Fruit fly (Drosophila melanogaster): ENCODE data around the gene Ir21a.

The Ir21a gene

DNA sequence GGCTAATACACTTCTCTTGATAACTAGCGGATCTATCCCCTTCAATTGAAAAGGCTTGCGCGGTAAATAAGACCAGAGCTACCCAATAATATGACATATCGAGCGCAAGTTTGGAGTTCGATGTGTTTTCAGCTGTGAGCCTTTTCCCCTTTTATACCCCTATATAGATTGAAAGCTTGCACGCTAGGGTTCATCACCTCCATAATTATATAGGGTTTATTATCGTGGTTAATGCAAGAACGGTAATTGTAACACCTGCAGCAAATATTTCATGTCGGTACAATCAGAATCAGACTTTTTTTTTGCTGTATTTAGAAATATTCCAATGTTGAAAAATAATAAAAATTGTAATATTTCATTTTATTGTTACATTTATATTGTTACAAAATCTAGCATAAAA is at the start of gene Ir21a:
Gene Ir21a (minus strand): TSS at position 101 of the 400 bp plus-strand sequence.
- TF ChIP-seq CG8478 (optimal IDR thresholded peaks at IDR 0.05): no peak
- no peak for TF ChIP-seq CTCF (optimal IDR thresholded peaks at IDR 0.05)

DNA sequence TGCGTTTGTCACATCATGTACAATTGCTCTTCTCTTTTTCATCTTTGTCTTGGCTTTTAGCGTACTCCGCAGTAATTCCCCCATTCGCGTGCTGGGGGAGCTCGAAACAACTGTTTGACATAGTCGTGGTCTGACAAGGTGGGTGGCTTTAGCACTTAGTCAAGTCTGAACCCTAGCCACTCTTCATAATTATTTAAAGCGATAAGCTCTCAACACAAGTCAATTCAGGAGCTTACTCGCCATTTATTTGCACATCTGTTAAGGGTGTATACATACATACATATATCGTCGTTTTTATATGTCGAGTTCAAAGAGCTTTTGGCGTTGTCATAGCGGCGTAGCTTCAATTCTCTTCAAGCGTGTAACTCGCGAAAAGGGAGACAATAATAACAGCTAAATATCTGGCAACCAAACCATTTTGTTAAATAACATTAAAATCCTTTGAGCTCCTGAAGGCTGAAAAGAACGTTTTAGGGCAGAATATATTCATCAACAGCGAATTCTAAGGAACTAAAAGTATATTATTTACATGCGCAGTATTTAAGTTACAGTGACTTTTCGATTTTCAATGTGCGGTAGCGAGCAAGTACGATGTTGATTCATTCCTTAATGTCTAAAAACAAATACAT is 48.9 kb upstream of the Ir21a start:
- TF ChIP-seq CG8478 (optimal IDR thresholded peaks at IDR 0.05) (no peak), CTCF (optimal IDR thresholded peaks at IDR 0.05) (no peak)

DNA sequence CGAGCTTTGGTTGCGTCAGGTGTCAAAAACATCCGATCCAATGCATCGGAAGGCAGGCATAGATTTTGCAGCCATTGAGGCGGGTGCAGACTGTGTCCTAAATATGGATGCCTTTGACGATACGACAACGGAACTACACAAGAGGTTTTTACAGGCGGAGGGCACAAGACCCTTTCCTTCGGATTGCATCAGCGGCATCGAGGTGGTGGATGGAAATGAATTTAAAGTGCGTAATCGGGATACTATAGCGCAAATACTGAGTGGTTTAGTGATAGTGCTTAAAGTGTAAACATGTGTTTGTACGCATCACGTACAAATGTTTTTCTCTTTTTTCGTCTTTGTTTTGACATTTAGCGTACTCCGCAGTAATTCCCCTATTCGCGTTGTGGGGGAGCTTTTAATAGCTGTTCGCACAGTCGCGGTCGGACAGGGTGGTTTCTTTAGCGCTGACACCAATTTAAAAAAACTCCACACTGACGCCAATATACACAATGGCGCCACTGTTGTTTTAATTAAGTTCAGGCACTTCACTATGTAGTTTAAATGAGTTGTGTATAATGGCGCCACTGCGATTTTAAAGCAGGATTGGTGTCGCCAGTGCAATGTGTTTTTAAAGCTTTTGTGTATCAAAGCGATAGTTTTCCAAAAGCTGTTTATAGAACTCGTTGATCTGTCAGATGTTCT is 47.9 kb upstream of the Ir21a start:
- TF ChIP-seq CG8478 (optimal IDR thresholded peaks at IDR 0.05): no peak
- TF ChIP-seq CTCF (optimal IDR thresholded peaks at IDR 0.05): peak; percentile 59 to 62

DNA sequence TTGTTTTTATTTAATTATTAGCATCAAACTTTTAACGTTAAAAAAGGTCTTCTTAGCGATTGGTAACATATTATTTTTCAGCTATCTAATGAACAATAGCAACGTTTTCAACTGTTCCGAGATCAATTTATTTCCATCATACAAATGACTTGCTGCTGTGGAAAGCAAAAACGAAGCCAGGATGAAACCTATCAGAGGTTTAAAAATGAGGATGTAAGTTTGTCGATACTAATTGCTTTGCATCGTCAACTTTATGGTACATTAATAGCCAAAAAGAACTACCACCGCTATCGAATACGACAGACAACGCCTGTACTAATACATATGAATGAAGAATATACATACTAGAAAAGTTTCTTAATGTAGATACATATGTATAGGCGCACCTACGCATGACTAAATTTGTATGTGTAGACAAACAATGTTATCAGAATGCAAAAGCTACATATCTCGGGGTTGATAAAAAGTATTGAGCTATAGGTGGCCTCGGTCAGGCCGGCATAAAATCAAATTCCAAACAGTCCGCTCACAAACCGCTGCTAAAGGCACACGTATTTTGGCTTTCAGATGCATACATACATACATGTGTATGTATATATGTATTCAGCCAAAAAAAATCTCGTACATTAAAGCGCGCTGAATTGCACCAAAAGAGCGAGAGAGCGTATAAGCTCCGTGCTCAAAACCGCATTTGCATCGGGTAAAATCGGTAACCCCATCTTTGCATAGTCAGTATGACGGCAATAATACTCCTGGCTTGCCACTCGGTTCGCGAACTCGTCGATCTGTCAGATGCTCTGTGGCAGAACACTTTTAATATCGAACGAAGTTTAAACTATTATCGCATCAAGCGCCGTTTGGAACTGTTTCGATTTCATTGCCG is 47.2 kb upstream of the Ir21a start:
- no peak for TF ChIP-seq CG8478 (optimal IDR thresholded peaks at IDR 0.05)
- TF ChIP-seq CTCF (optimal IDR thresholded peaks at IDR 0.05): no peak

DNA sequence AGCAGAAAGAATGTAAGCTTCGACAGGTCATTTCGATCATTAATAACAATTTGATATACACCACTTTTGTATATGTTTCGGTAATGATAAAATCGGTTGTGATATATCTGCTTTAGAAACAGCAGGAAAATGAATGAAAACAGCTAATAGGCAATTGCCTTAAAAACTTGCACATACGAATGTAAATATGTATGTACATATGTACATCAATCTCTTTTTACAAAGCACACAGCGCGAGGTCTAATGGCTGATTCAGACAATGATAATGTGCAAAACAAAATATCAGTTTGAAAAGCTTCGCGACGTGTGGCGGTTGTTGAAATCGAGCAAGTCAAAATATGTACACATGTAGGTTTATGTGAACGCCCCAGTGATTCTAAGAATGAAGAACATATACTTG is 46.5 kb upstream of the Ir21a start, which contains the start of gene galectin:
Gene galectin (plus strand): TSS at position 301 of the 400 bp plus-strand sequence.
- TF ChIP-seq CTCF (optimal IDR thresholded peaks at IDR 0.05) (no peak), CG8478 (optimal IDR thresholded peaks at IDR 0.05) (no peak)

DNA sequence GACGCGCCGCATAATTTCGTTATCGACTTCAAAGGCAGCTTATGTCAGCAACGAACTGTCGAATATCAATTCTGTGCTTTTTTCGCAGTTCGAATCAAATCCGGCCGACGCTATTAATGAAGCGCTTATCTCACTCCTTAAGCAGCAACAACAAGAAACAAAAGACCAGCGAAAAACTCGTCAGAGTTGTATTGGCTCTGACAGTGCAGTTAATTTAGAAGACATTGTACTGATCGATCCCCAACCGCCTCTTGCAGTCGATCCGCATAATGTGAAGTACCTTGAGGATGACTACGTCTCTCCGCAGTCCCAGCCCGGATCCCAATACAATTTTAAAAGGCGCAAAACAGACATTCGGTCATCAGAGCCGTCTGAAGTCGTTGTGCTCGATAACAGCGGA is 44.6 kb upstream of the Ir21a start:
- TF ChIP-seq CTCF (optimal IDR thresholded peaks at IDR 0.05): no peak
- no peak for TF ChIP-seq CG8478 (optimal IDR thresholded peaks at IDR 0.05)

DNA sequence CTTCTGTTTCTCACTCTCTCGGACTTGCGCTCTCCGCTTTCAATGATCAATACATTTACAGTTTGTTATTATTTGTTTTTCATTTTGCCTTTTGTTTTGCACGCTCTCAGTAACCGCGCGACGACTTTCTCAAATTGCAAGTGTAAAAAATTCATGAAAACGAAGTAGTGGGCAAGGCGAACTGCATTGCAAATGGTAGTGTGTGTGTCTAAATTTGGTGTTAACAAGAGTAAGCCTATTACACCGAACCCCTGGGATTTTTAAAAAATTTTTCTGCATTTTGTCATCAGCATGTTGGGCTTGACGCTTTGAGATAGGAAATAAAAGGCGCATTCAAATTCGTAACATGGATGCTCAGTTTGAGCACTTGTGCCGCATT is 42.3 kb upstream of the Ir21a start:
- TF ChIP-seq CTCF (optimal IDR thresholded peaks at IDR 0.05) (no peak), CG8478 (optimal IDR thresholded peaks at IDR 0.05) (no peak)

DNA sequence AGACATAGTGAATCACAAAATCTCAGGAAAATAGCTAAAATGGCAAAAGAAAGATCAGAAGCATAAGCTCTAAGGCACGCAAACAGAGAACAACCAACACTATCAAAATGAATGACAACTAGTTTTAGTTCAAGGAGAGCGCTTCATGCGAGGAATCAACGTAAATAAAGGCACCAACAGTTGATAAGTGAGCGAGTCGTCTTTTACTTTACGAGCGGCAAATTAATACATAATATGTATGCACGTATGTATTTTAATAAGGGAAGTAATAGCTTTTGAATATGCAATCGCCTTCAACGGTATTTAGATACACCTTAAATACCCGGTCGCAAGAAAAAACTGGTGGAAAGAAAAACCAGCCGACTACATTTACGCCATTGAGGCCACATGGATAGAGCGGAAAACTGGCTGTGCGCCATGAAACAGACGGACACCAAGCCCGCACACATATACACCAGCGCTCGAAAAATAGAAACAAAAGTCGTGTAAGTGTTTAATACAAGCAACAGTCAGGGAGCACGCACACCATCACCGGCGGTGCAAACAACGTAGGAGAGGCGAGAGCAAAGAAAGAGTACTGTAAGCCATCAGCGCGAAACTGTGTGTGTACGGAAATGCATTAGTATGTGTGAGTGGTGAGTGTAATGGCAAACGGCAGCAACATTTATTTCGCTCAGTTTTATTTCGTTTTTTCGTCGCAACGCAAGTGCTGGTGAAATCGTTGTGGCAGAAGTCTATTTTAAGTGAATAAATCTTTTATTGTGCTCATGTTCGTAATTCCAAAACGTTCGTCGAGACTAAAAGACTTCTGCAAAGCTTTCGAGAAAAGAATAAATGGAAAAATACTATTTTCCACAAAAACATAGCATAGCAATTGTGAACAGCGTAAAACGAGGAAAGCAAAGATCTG is 41.7 kb upstream of the Ir21a start, which contains the start of gene dbr:
Gene dbr (plus strand): TSS at position 114 of the 910 bp plus-strand sequence.
- TF ChIP-seq CTCF (optimal IDR thresholded peaks at IDR 0.05) (no peak), CG8478 (optimal IDR thresholded peaks at IDR 0.05) (no peak)

DNA sequence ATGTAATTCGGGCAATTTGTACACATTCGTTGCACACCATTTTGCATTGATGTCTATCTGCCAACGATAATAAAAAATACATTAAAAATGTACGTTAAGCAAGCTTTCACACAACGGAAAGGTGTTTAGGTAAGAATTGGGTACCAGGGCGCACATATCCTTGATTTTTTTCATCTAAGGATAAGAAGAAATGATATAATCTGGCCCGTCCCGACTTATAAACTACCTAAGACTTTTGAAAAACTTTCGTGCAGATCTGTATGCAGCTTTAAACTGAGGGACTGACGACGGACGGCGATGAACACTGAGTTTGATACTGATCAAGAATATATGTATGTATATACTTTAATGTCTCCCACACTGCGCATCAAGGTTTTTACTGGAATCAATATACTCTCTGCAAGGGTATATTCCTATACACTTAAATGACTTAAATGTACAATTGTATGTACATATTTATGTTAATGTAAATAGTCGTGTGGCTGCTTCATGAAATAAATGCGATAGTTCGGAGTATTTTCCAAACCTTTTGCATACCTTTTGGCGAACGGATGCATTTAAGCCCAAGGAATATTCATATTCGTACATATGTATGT is 40.5 kb upstream of the Ir21a start, which contains the start of gene Cda5:
Gene Cda5 (minus strand): TSS at position 51 of the 596 bp plus-strand sequence.
- TF ChIP-seq CG8478 (optimal IDR thresholded peaks at IDR 0.05) (no peak), CTCF (optimal IDR thresholded peaks at IDR 0.05) (peak; percentile 16 to 27)

DNA sequence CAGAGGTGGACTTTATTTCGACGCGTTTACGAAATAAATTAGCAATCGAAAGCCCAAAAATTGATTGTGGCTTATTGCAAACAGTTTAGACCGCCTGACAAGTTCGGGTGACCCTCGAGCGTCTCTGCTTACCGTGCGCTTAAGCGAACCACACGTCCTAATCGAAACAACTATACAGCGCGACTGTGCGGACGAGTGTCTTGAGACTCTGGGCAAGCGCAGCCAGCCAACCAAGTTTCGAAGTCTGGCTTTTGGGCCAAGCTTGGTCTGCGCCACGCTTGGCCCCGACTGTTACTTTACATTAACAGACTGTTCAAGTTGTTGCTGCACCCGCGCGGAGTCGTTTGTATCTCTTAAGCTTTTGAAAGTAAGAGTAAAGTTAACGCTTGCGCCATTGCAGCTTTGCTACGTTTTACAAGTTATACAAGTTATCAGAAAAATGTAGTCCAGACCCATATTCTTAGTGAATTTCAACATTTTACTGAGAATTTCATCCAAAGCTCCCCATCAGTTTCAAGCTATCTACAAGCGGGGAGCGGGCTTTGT is 34.2 kb upstream of the Ir21a start:
- TF ChIP-seq CTCF (optimal IDR thresholded peaks at IDR 0.05): no peak
- no peak for TF ChIP-seq CG8478 (optimal IDR thresholded peaks at IDR 0.05)

DNA sequence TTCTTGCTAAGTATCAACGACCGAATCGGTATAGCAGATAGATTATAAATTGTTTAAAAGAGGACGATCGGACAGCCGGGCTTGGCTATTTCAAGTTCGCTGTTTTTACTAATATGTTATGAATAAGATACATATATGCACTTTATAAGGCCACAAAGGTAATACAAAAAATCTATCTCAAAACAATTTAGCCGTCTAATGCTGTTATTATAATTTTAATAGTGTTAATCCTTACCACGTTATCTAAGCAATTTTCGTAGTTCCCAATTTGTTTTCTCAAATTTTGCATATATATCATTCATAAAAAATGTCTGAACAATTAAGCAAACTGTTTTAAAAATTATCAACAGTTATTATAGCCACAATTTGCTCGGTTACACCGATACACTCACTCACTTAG is 31.9 kb upstream of the Ir21a start:
- TF ChIP-seq CG8478 (optimal IDR thresholded peaks at IDR 0.05) (no peak), CTCF (optimal IDR thresholded peaks at IDR 0.05) (no peak)

DNA sequence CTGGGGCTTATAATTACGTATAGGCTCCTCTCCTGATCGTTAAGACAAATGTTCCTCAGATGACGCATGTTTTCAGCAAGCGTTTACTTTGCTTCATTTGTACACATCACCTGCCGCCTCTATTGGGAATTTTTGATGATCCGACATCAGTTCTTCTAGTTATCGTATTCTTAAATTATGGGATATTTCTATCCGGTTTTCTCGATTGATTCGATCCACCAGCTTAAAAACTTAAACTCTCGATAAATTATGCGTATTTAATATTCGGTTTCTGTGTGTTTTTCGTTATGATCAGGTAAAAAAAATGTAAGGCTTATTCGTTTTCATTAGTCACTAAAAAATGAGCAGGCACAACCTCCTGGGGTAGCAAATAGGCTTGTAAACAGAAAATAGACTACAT is 28.2 kb upstream of the Ir21a start:
- TF ChIP-seq CG8478 (optimal IDR thresholded peaks at IDR 0.05) (no peak), CTCF (optimal IDR thresholded peaks at IDR 0.05) (no peak)

DNA sequence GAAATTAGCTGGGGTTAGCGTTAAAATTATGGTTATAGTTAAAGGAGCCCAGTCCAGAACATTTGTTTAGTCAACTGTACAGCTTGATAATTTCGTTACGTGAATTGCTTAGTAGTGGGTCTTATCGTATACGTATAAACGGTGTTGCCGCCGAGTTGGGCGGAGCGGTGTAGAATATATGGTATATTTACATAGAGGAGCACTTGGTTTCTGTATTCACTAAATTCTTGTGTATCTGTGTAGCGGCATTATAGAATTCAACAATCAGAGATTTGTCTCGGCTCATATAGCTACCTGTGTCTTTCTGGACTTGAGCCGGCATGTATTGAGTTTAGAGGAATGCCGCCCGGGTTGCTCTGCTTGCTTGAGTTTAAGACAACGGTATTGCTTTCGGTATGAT is 10.5 kb upstream of the Ir21a start:
- no peak for TF ChIP-seq CG8478 (optimal IDR thresholded peaks at IDR 0.05)
- TF ChIP-seq CTCF (optimal IDR thresholded peaks at IDR 0.05): peak; percentile 64 to 79

DNA sequence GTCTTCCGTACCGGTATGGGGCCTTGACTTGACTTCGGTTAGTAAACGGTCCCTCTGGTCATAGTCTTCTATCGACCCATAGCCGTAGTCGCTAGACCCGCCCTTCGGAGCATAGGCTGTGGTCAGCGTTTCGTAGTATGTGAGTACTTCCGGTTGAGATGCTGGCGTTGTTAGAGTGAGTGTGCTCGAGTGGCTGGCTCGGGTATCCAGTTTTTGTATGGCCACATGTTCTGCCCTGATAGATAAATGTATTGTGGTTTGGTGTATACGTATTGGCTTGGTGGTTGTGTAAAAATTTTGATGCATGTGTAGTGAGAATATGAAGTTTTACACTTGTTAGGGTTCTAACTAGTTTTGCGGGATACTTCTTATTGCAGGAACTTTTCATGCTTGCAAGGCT is 9.1 kb upstream of the Ir21a start:
- TF ChIP-seq CG8478 (optimal IDR thresholded peaks at IDR 0.05) (no peak), CTCF (optimal IDR thresholded peaks at IDR 0.05) (no peak)

Data from S2 (cell line).